Worm (Caenorhabditis elegans) whole organism, L2 larva: ENCODE data around the gene F42G2.7.

Experiments
- C34F6.9 ChIP-seq: fragments of 150-350 bp; optimal IDR thresholded peaks from 2 replicates; lab custom pipeline; 2014; ENCODE audit warnings: missing biosample characterization, missing genetic modification characterization
- F13H6.1 ChIP-seq: sonication (generic microtip); optimal IDR thresholded peaks from 2 replicates; lab custom pipeline; 2016; ENCODE audit warnings: missing genetic modification characterization, missing compliant biosample characterization
- R02D3.7 ChIP-seq: fragments of 150-350 bp; optimal IDR thresholded peaks from 2 replicates; lab custom pipeline; 2014; ENCODE audit warnings: missing biosample characterization, missing genetic modification characterization
- Y55F3AM.14 ChIP-seq: fragments of 200-800 bp; sonication (Bioruptor generic); optimal IDR thresholded peaks from 2 replicates; lab custom pipeline; 2018; ENCODE audit warnings: mild to moderate bottlenecking, missing genetic modification characterization, missing compliant biosample characterization
- aly-2 ChIP-seq: fragments of 150-350 bp; optimal IDR thresholded peaks from 2 replicates; lab custom pipeline; 2014; ENCODE audit warnings: missing biosample characterization, missing genetic modification characterization
- ama-1 ChIP-seq: fragments of 150-350 bp; optimal IDR thresholded peaks from 2 replicates; lab custom pipeline; 2018; ENCODE audit warnings: inconsistent platforms
- blmp-1 ChIP-seq: sonication (generic microtip); optimal IDR thresholded peaks from 2 replicates; lab custom pipeline; 2017; ENCODE audit warnings: missing genetic modification characterization, mild to moderate bottlenecking, missing compliant biosample characterization, antibody characterized with exemption, moderate library complexity; ENCODE audit not compliant: insufficient read depth
- crh-2 ChIP-seq: sonication (generic microtip); optimal IDR thresholded peaks from 2 replicates; lab custom pipeline; 2017; ENCODE audit warnings: missing biosample characterization, missing genetic modification characterization
- dmd-4 ChIP-seq: sonication (generic microtip); optimal IDR thresholded peaks from 2 replicates; lab custom pipeline; 2017; ENCODE audit warnings: missing biosample characterization, missing genetic modification characterization
- egl-27 ChIP-seq: sonication (generic microtip); optimal IDR thresholded peaks from 3 replicates; lab custom pipeline; 2017; ENCODE audit warnings: missing biosample characterization, missing genetic modification reagents, missing genetic modification characterization
- elt-1 ChIP-seq: fragments of 150-350 bp; optimal IDR thresholded peaks from 2 replicates; lab custom pipeline; 2014; ENCODE audit warnings: missing biosample characterization, missing genetic modification characterization
- elt-3 ChIP-seq: sonication (generic microtip); optimal IDR thresholded peaks from 2 replicates; lab custom pipeline; 2017; ENCODE audit warnings: missing biosample characterization, missing genetic modification characterization
- fos-1 ChIP-seq: fragments of 150-350 bp; optimal IDR thresholded peaks from 2 replicates; lab custom pipeline; 2014; ENCODE audit warnings: missing biosample characterization, missing genetic modification characterization
- gmeb-1 ChIP-seq: fragments of 150-350 bp; optimal IDR thresholded peaks from 2 replicates; lab custom pipeline; 2014; ENCODE audit warnings: missing biosample characterization, missing genetic modification characterization
- lin-13 ChIP-seq: fragments of 150-350 bp; optimal IDR thresholded peaks from 2 replicates; lab custom pipeline; 2014; ENCODE audit warnings: missing biosample characterization, missing genetic modification reagents, missing genetic modification characterization
- lsy-2 ChIP-seq, 2 experiments: fragments of 150-350 bp in 1 of 2; sonication (generic microtip) in 1 of 2; optimal IDR thresholded peaks; 2 replicates each; lab custom pipeline; 2014 to 2017; ENCODE audit warnings: missing biosample characterization in 2 of 2, missing genetic modification characterization in 2 of 2
- mab-5 ChIP-seq: fragments of 150-350 bp; optimal IDR thresholded peaks from 2 replicates; lab custom pipeline; 2014; ENCODE audit warnings: missing biosample characterization, missing genetic modification characterization
- mbf-1 ChIP-seq: sonication (generic microtip); optimal IDR thresholded peaks from 2 replicates; lab custom pipeline; 2017; ENCODE audit warnings: missing biosample characterization, missing genetic modification characterization
- mdl-1 ChIP-seq, 2 experiments: fragments of 150-350 bp in 1 of 2; sonication (generic microtip) in 1 of 2; optimal IDR thresholded peaks; 2 replicates each; lab custom pipeline; 2017; ENCODE audit warnings: missing biosample characterization in 2 of 2, missing genetic modification characterization in 2 of 2
- nhr-10 ChIP-seq: sonication (generic microtip); optimal IDR thresholded peaks from 2 replicates; lab custom pipeline; 2017; ENCODE audit warnings: missing biosample characterization, missing genetic modification characterization
- nhr-11 ChIP-seq: fragments of 150-350 bp; optimal IDR thresholded peaks from 2 replicates; lab custom pipeline; 2014; ENCODE audit warnings: missing biosample characterization, missing genetic modification characterization
- nhr-129 ChIP-seq: fragments of 150-350 bp; optimal IDR thresholded peaks from 2 replicates; lab custom pipeline; 2014; ENCODE audit warnings: missing biosample characterization, missing genetic modification characterization
- nhr-21 ChIP-seq: fragments of 150-350 bp; optimal IDR thresholded peaks from 2 replicates; lab custom pipeline; 2014; ENCODE audit warnings: missing biosample characterization, missing genetic modification characterization
- nhr-6 ChIP-seq: fragments of 150-350 bp; optimal IDR thresholded peaks from 2 replicates; lab custom pipeline; 2014; ENCODE audit warnings: missing biosample characterization, missing genetic modification characterization
- nhr-77 ChIP-seq: fragments of 150-350 bp; optimal IDR thresholded peaks from 2 replicates; lab custom pipeline; 2014; ENCODE audit warnings: missing biosample characterization, missing genetic modification characterization
- sem-4 ChIP-seq: fragments of 150-350 bp; optimal IDR thresholded peaks from 2 replicates; lab custom pipeline; 2014; ENCODE audit warnings: missing biosample characterization, missing genetic modification reagents, missing genetic modification characterization
- skn-1 ChIP-seq: sonication (generic microtip); optimal IDR thresholded peaks from 2 replicates; lab custom pipeline; 2017; ENCODE audit warnings: missing biosample characterization, missing genetic modification characterization
- sma-3 ChIP-seq: sonication (generic microtip); optimal IDR thresholded peaks from 2 replicates; lab custom pipeline; 2016; ENCODE audit warnings: missing genetic modification reagents, missing genetic modification characterization, missing compliant biosample characterization
- sma-9 ChIP-seq, 2 experiments: fragments of 150-350 bp in 1 of 2; sonication (generic microtip) in 1 of 2; optimal IDR thresholded peaks; 2 replicates each; lab custom pipeline; 2014 to 2016; ENCODE audit warnings: missing genetic modification characterization in 2 of 2, mild to moderate bottlenecking in 1 of 2, missing biosample characterization in 1 of 2, missing compliant biosample characterization in 1 of 2, missing genetic modification reagents in 1 of 2, moderate library complexity in 1 of 2
- snpc-4 ChIP-seq: fragments of 150-350 bp; optimal IDR thresholded peaks from 2 replicates; lab custom pipeline; 2014; ENCODE audit warnings: missing biosample characterization, missing genetic modification characterization
- unc-39 ChIP-seq: fragments of 150-350 bp; optimal IDR thresholded peaks from 2 replicates; lab custom pipeline; 2014; ENCODE audit warnings: missing biosample characterization, missing genetic modification characterization
- unc-55 ChIP-seq: fragments of 150-350 bp; sonication (generic microtip); optimal IDR thresholded peaks from 3 replicates; lab custom pipeline; 2014; ENCODE audit warnings: missing biosample characterization, missing genetic modification reagents, missing genetic modification characterization
- zag-1 ChIP-seq: fragments of 150-350 bp; optimal IDR thresholded peaks from 2 replicates; lab custom pipeline; 2014; ENCODE audit warnings: missing biosample characterization, missing genetic modification characterization
- ztf-1 ChIP-seq: fragments of 200-800 bp; sonication (Bioruptor generic); conservative IDR thresholded peaks from 2 replicates; pipeline ENCODE4 v1.3.6; 2022; ENCODE audit warnings: missing genetic modification characterization, missing compliant biosample characterization
- ztf-4 ChIP-seq: fragments of 150-350 bp; optimal IDR thresholded peaks from 2 replicates; lab custom pipeline; 2014; ENCODE audit warnings: missing biosample characterization, missing genetic modification characterization

The F42G2.7 gene

ce11 chrII:2378465-2379009, 39.4 kb upstream of the F42G2.7 start:
- TF ChIP-seq egl-27 (tag; lab: Kevin White, UChicago) = peak; percentile 97
- peak; percentile 94 for TF ChIP-seq sma-3 (GFP tag; lab: Kevin White, UChicago)
- TF ChIP-seq fos-1 = peak; percentile 94
- TF ChIP-seq crh-2 (tag; lab: Kevin White, UChicago) = peak; percentile 88
- TF ChIP-seq Y55F3AM.14 (GFP tag; lab: Kevin White, UChicago) = peak; percentile 31
- no peak for TF ChIP-seq R02D3.7 (tag; lab: Kevin White, UChicago)
- peak; percentile 54 for TF ChIP-seq gmeb-1
- TF ChIP-seq unc-55 (GFP tag; lab: Kevin White, UChicago) = no peak
- TF ChIP-seq nhr-21 = peak; percentile 5
- peak; percentile 18 for TF ChIP-seq skn-1 (tag; lab: Kevin White, UChicago)
- TF ChIP-seq mdl-1 (tag; optimal IDR thresholded peaks at IDR 0.05; lab: Kevin White, UChicago) = peak in 1 of 2 experiments; percentile 20
- peak; percentile 31 to 81 for TF ChIP-seq lsy-2 (tag; optimal IDR thresholded peaks at IDR 0.05; lab: Kevin White, UChicago)
- TF ChIP-seq mbf-1 = no peak
- peak; percentile 67 for TF ChIP-seq F13H6.1 (tag; lab: Kevin White, UChicago)
- TF ChIP-seq sma-9 (GFP tag; optimal IDR thresholded peaks at IDR 0.05; lab: Kevin White, UChicago) = peak; percentile 79
- TF ChIP-seq sma-9 (tag; optimal IDR thresholded peaks at IDR 0.05; lab: Kevin White, UChicago) = no peak

DNA sequence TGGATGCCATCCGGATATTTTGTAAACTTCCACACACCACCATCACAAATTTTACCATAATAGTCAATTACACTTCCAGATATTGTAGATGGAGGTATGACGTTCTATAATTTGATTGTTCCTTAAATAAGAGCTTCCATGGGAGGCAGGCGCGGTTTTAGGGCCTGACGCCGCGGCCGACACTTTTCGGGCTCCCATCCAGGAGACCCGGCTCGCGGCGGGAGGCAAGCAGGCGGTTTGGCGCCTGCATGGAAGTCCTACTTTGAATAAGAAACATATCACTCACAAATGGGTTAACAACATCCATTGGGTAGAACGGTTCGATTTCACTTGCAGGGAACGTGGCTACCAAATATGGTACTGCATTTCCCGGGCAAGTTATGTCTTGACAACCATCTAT, 38.3 kb upstream of the F42G2.7 start:
- TF ChIP-seq nhr-10 (tag; lab: Kevin White, UChicago) (no peak), nhr-77 (tag; lab: Kevin White, UChicago) (no peak), mdl-1 (tag; optimal IDR thresholded peaks at IDR 0.05; lab: Kevin White, UChicago) (no peak), F13H6.1 (tag; lab: Kevin White, UChicago) (no peak), nhr-6 (no peak), nhr-11 (tag; lab: Kevin White, UChicago) (no peak), lin-13 (GFP tag; lab: Kevin White, UChicago) (no peak), unc-55 (GFP tag; lab: Kevin White, UChicago) (no peak), skn-1 (tag; lab: Kevin White, UChicago) (no peak), aly-2 (tag; lab: Kevin White, UChicago) (no peak), gmeb-1 (no peak), snpc-4 (tag; lab: Kevin White, UChicago) (no peak), nhr-129 (tag; lab: Kevin White, UChicago) (no peak)

- no peak for TF ChIP-seq dmd-4 (tag; lab: Kevin White, UChicago)
- no peak for TF ChIP-seq snpc-4 (tag; lab: Kevin White, UChicago)
- TF ChIP-seq elt-3 = no peak
- TF ChIP-seq sem-4 (tag; lab: Kevin White, UChicago) = no peak
Observed at ce11 chrII:2380174-2380573, 37.8 kb upstream of the F42G2.7 start, which contains the start of gene F16G10.7. TSS of gene F16G10.7 (minus strand) at chrII:2380274.

- TF ChIP-seq mbf-1 (no peak), Y55F3AM.14 (GFP tag; lab: Kevin White, UChicago) (no peak), nhr-129 (tag; lab: Kevin White, UChicago) (no peak), unc-55 (GFP tag; lab: Kevin White, UChicago) (no peak), skn-1 (tag; lab: Kevin White, UChicago) (no peak), unc-39 (tag; lab: Kevin White, UChicago) (no peak), C34F6.9 (no peak), lin-13 (GFP tag; lab: Kevin White, UChicago) (no peak), mdl-1 (tag; optimal IDR thresholded peaks at IDR 0.05; lab: Kevin White, UChicago) (no peak), blmp-1 (tag; lab: Kevin White, UChicago) (no peak), ztf-1 (no peak), ztf-4 (tag; lab: Kevin White, UChicago) (no peak), zag-1 (tag; lab: Kevin White, UChicago) (no peak), elt-1 (tag; lab: Kevin White, UChicago) (no peak), mab-5 (tag; lab: Kevin White, UChicago) (no peak), ama-1 (lab: Kevin White, UChicago) (no peak)
- TF ChIP-seq, all 48 proteins: peak for 0
Observed at ce11 chrII:2383334-2383733, 34.6 kb upstream of the F42G2.7 start, which contains the start of gene F16G10.8. TSS of gene F16G10.8 (minus strand) at chrII:2383434.
